Fruit fly (Drosophila melanogaster) whole organism, wandering third instar larva: ENCODE measurements around the gene CG10435.

Source experiments
- Abd-B ChIP-seq: fragments of >200 bp; optimal IDR thresholded peaks from 2 replicates; lab custom pipeline; 2017; ENCODE audit warnings: missing biosample characterization, missing genetic modification characterization
- CG32264 ChIP-seq: fragments of 200-800 bp; sonication (Bioruptor generic); optimal IDR thresholded peaks from 2 replicates; lab custom pipeline; 2016; ENCODE audit warnings: missing biosample characterization, missing genetic modification characterization
- CG9705 ChIP-seq: fragments of 200-800 bp; sonication (Bioruptor generic); optimal IDR thresholded peaks from 2 replicates; lab custom pipeline; 2018; ENCODE audit warnings: missing biosample characterization, mild to moderate bottlenecking, missing genetic modification characterization
- CrebA ChIP-seq: fragments of 200-800 bp; sonication (Bioruptor generic); optimal IDR thresholded peaks from 2 replicates; lab custom pipeline; 2016; ENCODE audit warnings: missing biosample characterization, mild to moderate bottlenecking, missing genetic modification characterization, borderline replicate concordance
- Dfd ChIP-seq: fragments of >200 bp; optimal IDR thresholded peaks from 2 replicates; lab custom pipeline; 2017; ENCODE audit warnings: missing biosample characterization, missing genetic modification characterization
- Dif ChIP-seq: fragments of 200-275, 200-300 bp; sonication (Bioruptor generic); optimal IDR thresholded peaks from 2 replicates; lab custom pipeline; 2018; ENCODE audit warnings: missing biosample characterization, missing genetic modification characterization; ENCODE audit not compliant: partially characterized antibody
- GATAd ChIP-seq: sonication (Bioruptor generic); optimal IDR thresholded peaks from 2 replicates; lab custom pipeline; 2016; ENCODE audit warnings: missing biosample characterization, missing genetic modification characterization
- HLH106 ChIP-seq: fragments of 200-800 bp; optimal IDR thresholded peaks from 3 replicates; lab custom pipeline; 2019; ENCODE audit warnings: missing biosample characterization, mild to moderate bottlenecking, missing genetic modification characterization, moderate library complexity
- Hnf4 ChIP-seq: fragments of 200-800 bp; sonication (Bioruptor generic); optimal IDR thresholded peaks from 2 replicates; lab custom pipeline; 2016; ENCODE audit warnings: missing biosample characterization, mild to moderate bottlenecking, missing genetic modification characterization
- Hr78 ChIP-seq: fragments of >200 bp; optimal IDR thresholded peaks from 2 replicates; lab custom pipeline; 2017; ENCODE audit warnings: missing biosample characterization, missing genetic modification characterization
- Hr83 ChIP-seq: fragments of 200-300 bp; sonication (Bioruptor generic); optimal IDR thresholded peaks from 2 replicates; lab custom pipeline; 2016; ENCODE audit warnings: missing biosample characterization, mild to moderate bottlenecking, missing genetic modification characterization, moderate library complexity; ENCODE audit not compliant: poor library complexity, severe bottlenecking
- Jra ChIP-seq: sonication (Bioruptor generic); optimal IDR thresholded peaks from 2 replicates; lab custom pipeline; 2016; ENCODE audit warnings: missing biosample characterization, missing genetic modification characterization
- Mio ChIP-seq: sonication (Bioruptor generic); optimal IDR thresholded peaks from 2 replicates; lab custom pipeline; 2016; ENCODE audit warnings: missing biosample characterization, missing genetic modification characterization
- Myc ChIP-seq: fragments of >200 bp; optimal IDR thresholded peaks from 2 replicates; lab custom pipeline; 2017
- N ChIP-seq: fragments of >200 bp; optimal IDR thresholded peaks from 2 replicates; lab custom pipeline; 2018; ENCODE audit warnings: missing biosample characterization, missing external identifiers, missing genetic modification characterization
- OdsH ChIP-seq: fragments of 200-800 bp; sonication (Bioruptor generic); optimal IDR thresholded peaks from 2 replicates; lab custom pipeline; 2016; ENCODE audit warnings: missing biosample characterization, mild to moderate bottlenecking, missing genetic modification characterization
- Rel ChIP-seq, 2 experiments: fragments of 200-800 bp; sonication (Bioruptor generic) in 1 of 2; optimal IDR thresholded peaks; 2 replicates in 1 of 2; 3 replicates in 1 of 2; lab custom pipeline; 2016 to 2019; ENCODE audit warnings: mild to moderate bottlenecking in 2 of 2, missing biosample characterization in 2 of 2, missing genetic modification characterization in 2 of 2, moderate library complexity in 1 of 2
- Sp1 ChIP-seq: fragments of 200-800 bp; sonication (Bioruptor generic); optimal IDR thresholded peaks from 3 replicates; lab custom pipeline; 2019; ENCODE audit warnings: missing biosample characterization, mild to moderate bottlenecking, missing genetic modification characterization, moderate library complexity
- Vsx2 ChIP-seq: fragments of 200-300, 225-300 bp; sonication (Bioruptor generic); optimal IDR thresholded peaks from 2 replicates; lab custom pipeline; 2018; ENCODE audit warnings: missing biosample characterization, missing genetic modification characterization; ENCODE audit not compliant: partially characterized antibody
- br ChIP-seq: fragments of 200-800 bp; sonication (Bioruptor generic); optimal IDR thresholded peaks from 2 replicates; lab custom pipeline; 2016; ENCODE audit warnings: missing biosample characterization, missing genetic modification characterization
- brk ChIP-seq: fragments of 200-800 bp; sonication (Bioruptor generic); optimal IDR thresholded peaks from 2 replicates; lab custom pipeline; 2016; ENCODE audit warnings: missing biosample characterization, mild to moderate bottlenecking, missing genetic modification characterization
- dl ChIP-seq, 2 experiments: fragments of 175-275, 200-275 bp in 1 of 2; fragments of 200-275 bp in 1 of 2; sonication (Bioruptor generic); optimal IDR thresholded peaks; lab custom pipeline; 2018; ENCODE audit warnings: mild to moderate bottlenecking in 2 of 2, missing biosample characterization in 2 of 2, missing genetic modification characterization in 2 of 2, moderate library complexity in 2 of 2; ENCODE audit not compliant: partially characterized antibody in 2 of 2, insufficient read depth in 1 of 2
- dmrt93B ChIP-seq: fragments of 200-800 bp; sonication (Bioruptor generic); optimal IDR thresholded peaks from 2 replicates; lab custom pipeline; 2018; ENCODE audit warnings: missing biosample characterization, mild to moderate bottlenecking, missing genetic modification characterization
- dsf ChIP-seq: sonication (Bioruptor generic); optimal IDR thresholded peaks from 2 replicates; lab custom pipeline; 2016; ENCODE audit warnings: missing biosample characterization, missing genetic modification characterization, borderline replicate concordance
- foxo ChIP-seq, 2 experiments: fragments of 200-800 bp; sonication (Bioruptor generic); optimal IDR thresholded peaks; 2 replicates in 1 of 2; 3 replicates in 1 of 2; lab custom pipeline; 2016 to 2017; ENCODE audit warnings: missing biosample characterization in 2 of 2, missing genetic modification characterization in 2 of 2
- fru ChIP-seq: fragments of 200-800 bp; sonication (Bioruptor generic); optimal IDR thresholded peaks from 3 replicates; lab custom pipeline; 2016; ENCODE audit warnings: missing biosample characterization, mild to moderate bottlenecking, missing genetic modification characterization
- h ChIP-seq: fragments of 200-800 bp; sonication (Bioruptor generic); optimal IDR thresholded peaks from 3 replicates; lab custom pipeline; 2016; ENCODE audit warnings: missing biosample characterization, mild to moderate bottlenecking, missing genetic modification characterization
- jim ChIP-seq: fragments of 175-275, 200-325 bp; sonication (Bioruptor generic); optimal IDR thresholded peaks from 2 replicates; lab custom pipeline; 2016; ENCODE audit warnings: missing biosample characterization, mild to moderate bottlenecking, missing genetic modification characterization
- lola ChIP-seq: fragments of >200 bp; optimal IDR thresholded peaks from 2 replicates; lab custom pipeline; 2017; ENCODE audit warnings: missing biosample characterization, missing genetic modification characterization
- pan ChIP-seq: fragments of >200 bp; optimal IDR thresholded peaks from 2 replicates; lab custom pipeline; 2017
- psq ChIP-seq: fragments of 200-800 bp; sonication (Bioruptor generic); optimal IDR thresholded peaks from 3 replicates; lab custom pipeline; 2017; ENCODE audit warnings: missing biosample characterization, mild to moderate bottlenecking, missing genetic modification characterization, moderate library complexity
- rgr ChIP-seq: fragments of 200-800 bp; sonication (Bioruptor generic); optimal IDR thresholded peaks from 3 replicates; lab custom pipeline; 2016; ENCODE audit warnings: missing biosample characterization, mild to moderate bottlenecking, missing genetic modification characterization
- sage ChIP-seq: fragments of 200-800 bp; sonication (Bioruptor generic); optimal IDR thresholded peaks from 2 replicates; lab custom pipeline; 2016; ENCODE audit warnings: missing biosample characterization, mild to moderate bottlenecking, missing genetic modification characterization
- sv ChIP-seq: fragments of 200-800 bp; sonication (Bioruptor generic); optimal IDR thresholded peaks from 3 replicates; lab custom pipeline; 2016; ENCODE audit warnings: missing biosample characterization, missing genetic modification characterization
- tai ChIP-seq: sonication (Bioruptor generic); optimal IDR thresholded peaks from 2 replicates; lab custom pipeline; 2016; ENCODE audit warnings: missing biosample characterization, missing genetic modification characterization
- usp ChIP-seq: fragments of >200 bp; optimal IDR thresholded peaks from 2 replicates; lab custom pipeline; 2017; ENCODE audit warnings: missing biosample characterization, missing genetic modification characterization
- woc ChIP-seq: sonication (Bioruptor generic); optimal IDR thresholded peaks from 2 replicates; lab custom pipeline; 2016; ENCODE audit warnings: missing biosample characterization, mild to moderate bottlenecking, missing genetic modification characterization

The CG10435 gene

DNA sequence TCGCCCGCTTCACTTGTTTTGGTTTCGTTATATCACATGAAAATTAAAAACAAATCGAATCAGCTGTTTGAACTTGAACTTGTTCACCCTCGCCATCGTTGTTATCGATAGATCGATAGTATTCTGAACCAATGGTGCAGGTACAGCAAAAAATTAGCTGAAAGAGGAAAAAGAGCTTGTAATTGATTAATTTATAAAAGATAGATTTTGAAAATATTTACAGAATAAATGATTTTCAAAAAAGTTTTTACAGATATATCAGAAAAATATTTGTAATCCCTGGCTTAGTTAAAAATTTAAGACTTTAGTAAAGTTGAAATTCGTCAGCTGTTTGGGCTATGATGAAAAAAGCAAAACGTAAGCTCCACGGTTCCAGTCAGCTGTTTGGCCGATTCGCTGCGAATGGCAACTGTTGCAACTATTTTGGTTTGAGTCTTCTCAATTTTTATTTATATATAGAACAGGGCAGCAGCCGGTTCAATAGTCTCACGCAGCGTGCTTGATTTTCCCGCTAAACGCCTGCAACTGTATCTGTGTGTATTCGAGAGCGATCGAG, 20.0 kb upstream of the CG10435 start, which contains the start of the genes CG11035 and unc-45:
Gene CG11035 (minus strand): TSS at position 87 of the 556 bp plus-strand sequence.
Gene unc-45 (plus strand): TSS at position 379 of the 556 bp plus-strand sequence.
- peak; percentile 54 for TF ChIP-seq sage
- TF ChIP-seq CG9705 (GFP tag; lab: Kevin White, UChicago): peak; percentile 8
- peak; percentile 55 for TF ChIP-seq Myc (lab: Kevin White, UChicago)
- TF ChIP-seq br (GFP tag; lab: Kevin White, UChicago): no peak
- TF ChIP-seq woc (GFP tag; lab: Kevin White, UChicago): peak; percentile 83
- TF ChIP-seq Abd-B (GFP tag; lab: Kevin White, UChicago): no peak
- peak; percentile 72 for TF ChIP-seq HLH106 (tag; lab: Kevin White, UChicago)
- TF ChIP-seq h (GFP tag; lab: Kevin White, UChicago): peak; percentile 54
- peak; percentile 17 for TF ChIP-seq rgr
- TF ChIP-seq dsf (GFP tag; lab: Kevin White, UChicago): peak; percentile 10
- peak; percentile 13 for TF ChIP-seq brk (GFP tag; lab: Kevin White, UChicago)
- TF ChIP-seq Hnf4 (GFP tag; lab: Kevin White, UChicago): peak; percentile 66
- peak in 1 of 2 experiments; percentile 48 for TF ChIP-seq foxo (GFP tag; optimal IDR thresholded peaks at IDR 0.05; lab: Kevin White, UChicago)
- no peak for TF ChIP-seq psq
- no peak for TF ChIP-seq Dfd
- TF ChIP-seq fru (GFP tag; lab: Kevin White, UChicago): peak; percentile 37
- no peak for TF ChIP-seq Rel (GFP tag; optimal IDR thresholded peaks at IDR 0.05; lab: Kevin White, UChicago)
- peak; percentile 23 for TF ChIP-seq Rel (tag; optimal IDR thresholded peaks at IDR 0.05; lab: Kevin White, UChicago)
- TF ChIP-seq Sp1: peak; percentile 50
- peak; percentile 46 for TF ChIP-seq Jra (GFP tag; lab: Kevin White, UChicago)
- TF ChIP-seq pan (lab: Kevin White, UChicago): no peak

dm6 chr3R:8030151-8030899, 17.3 kb upstream of the CG10435 start, which contains the start of the genes CG10903 and CG2747:
Gene CG10903, plus strand, starts transcription at chr3R:8030411.
Gene CG2747, minus strand, starts transcription at chr3R:8030790.
- TF ChIP-seq h (GFP tag; lab: Kevin White, UChicago) (peak; percentile 50), N (GFP tag; lab: Kevin White, UChicago) (no peak), jim (no peak), Myc (lab: Kevin White, UChicago) (peak; percentile 76), dl (GFP tag; optimal IDR thresholded peaks at IDR 0.05; lab: Kevin White, UChicago; ENCODE audit: insufficient read depth in 1 of 2, partially characterized antibody in 2 of 2) (no peak), tai (no peak), Jra (GFP tag; lab: Kevin White, UChicago) (peak; percentile 3), dmrt93B (GFP tag; lab: Kevin White, UChicago) (no peak), pan (lab: Kevin White, UChicago) (no peak), Hnf4 (GFP tag; lab: Kevin White, UChicago) (peak; percentile 24), usp (GFP tag; lab: Kevin White, UChicago) (no peak), Vsx2 (GFP tag; lab: Kevin White, UChicago) (peak; percentile 37), foxo (GFP tag; optimal IDR thresholded peaks at IDR 0.05; lab: Kevin White, UChicago) (no peak), brk (GFP tag; lab: Kevin White, UChicago) (peak; percentile 26), Rel (GFP tag; optimal IDR thresholded peaks at IDR 0.05; lab: Kevin White, UChicago) (no peak), Rel (tag; optimal IDR thresholded peaks at IDR 0.05; lab: Kevin White, UChicago) (no peak), Abd-B (GFP tag; lab: Kevin White, UChicago) (no peak), sage (no peak), rgr (peak; percentile 3), OdsH (no peak), CrebA (GFP tag; lab: Kevin White, UChicago) (no peak), Dif (GFP tag; lab: Kevin White, UChicago) (no peak)

- TF ChIP-seq Rel (GFP tag; optimal IDR thresholded peaks at IDR 0.05; lab: Kevin White, UChicago) (peak; percentile 2), Rel (tag; optimal IDR thresholded peaks at IDR 0.05; lab: Kevin White, UChicago) (peak; percentile 96), Hr83 (GFP tag; lab: Kevin White, UChicago) (no peak), foxo (GFP tag; optimal IDR thresholded peaks at IDR 0.05; lab: Kevin White, UChicago) (peak in 1 of 2 experiments; percentile 76), Dfd (no peak), CG9705 (GFP tag; lab: Kevin White, UChicago) (peak; percentile 46), dsf (GFP tag; lab: Kevin White, UChicago) (no peak), pan (lab: Kevin White, UChicago) (no peak), CG32264 (peak; percentile 14), N (GFP tag; lab: Kevin White, UChicago) (no peak), Mio (GFP tag; lab: Kevin White, UChicago) (no peak), Abd-B (GFP tag; lab: Kevin White, UChicago) (no peak), Dif (GFP tag; lab: Kevin White, UChicago) (no peak), sv (GFP tag; lab: Kevin White, UChicago) (no peak), sage (peak; percentile 63), GATAd (no peak), Jra (GFP tag; lab: Kevin White, UChicago) (no peak), Hr78 (GFP tag; lab: Kevin White, UChicago) (no peak), h (GFP tag; lab: Kevin White, UChicago) (peak; percentile 75), dmrt93B (GFP tag; lab: Kevin White, UChicago) (peak; percentile 30), Sp1 (peak; percentile 80), Myc (lab: Kevin White, UChicago) (no peak), lola (GFP tag; lab: Kevin White, UChicago) (no peak), CrebA (GFP tag; lab: Kevin White, UChicago) (no peak), Vsx2 (GFP tag; lab: Kevin White, UChicago) (no peak), tai (no peak), fru (GFP tag; lab: Kevin White, UChicago) (peak; percentile 79), brk (GFP tag; lab: Kevin White, UChicago) (no peak), OdsH (peak; percentile 63)
Measured at dm6 chr3R:8029496-8030013, 16.6 kb upstream of the CG10435 start, which contains the start of gene ImpE3. Gene ImpE3, minus strand, starts transcription at chr3R:8029546.
